Worm (Caenorhabditis elegans) whole organism, L1 larva: ENCODE results near the gene K11H12.9.

ENCODE experiments used
- Y116A8C.19 ChIP-seq: sonication (generic microtip); optimal IDR thresholded peaks from 2 replicates; lab custom pipeline; 2016; ENCODE audit warnings: missing compliant biosample characterization, missing genetic modification characterization, borderline replicate concordance
- alr-1 ChIP-seq: fragments of 200-800 bp; sonication (Bioruptor generic); optimal IDR thresholded peaks from 2 replicates; lab custom pipeline; 2018; ENCODE audit warnings: borderline replicate concordance, mild to moderate bottlenecking, missing genetic modification characterization, missing compliant biosample characterization
- aly-2 ChIP-seq: fragments of 150-350 bp; optimal IDR thresholded peaks from 2 replicates; lab custom pipeline; 2014; ENCODE audit warnings: missing biosample characterization, missing genetic modification characterization
- blmp-1 ChIP-seq: fragments of 150-350 bp; optimal IDR thresholded peaks from 2 replicates; lab custom pipeline; 2014; ENCODE audit warnings: missing biosample characterization, missing genetic modification characterization
- ceh-63 ChIP-seq: fragments of 200-800 bp; sonication (Bioruptor generic); optimal IDR thresholded peaks from 2 replicates; lab custom pipeline; 2018; ENCODE audit warnings: mild to moderate bottlenecking, missing genetic modification characterization, missing compliant biosample characterization
- ceh-8 ChIP-seq: fragments of 200-800 bp; sonication (Bioruptor generic); optimal IDR thresholded peaks from 2 replicates; lab custom pipeline; 2018; ENCODE audit warnings: mild to moderate bottlenecking, missing genetic modification characterization, moderate library complexity, missing compliant biosample characterization
- ceh-82 ChIP-seq, 3 experiments: fragments of 150-350 bp in 1 of 3; sonication (generic microtip) in 2 of 3; optimal IDR thresholded peaks; 2 replicates each; lab custom pipeline; 2014 to 2017; ENCODE audit warnings: missing biosample characterization in 3 of 3, missing genetic modification characterization in 3 of 3
- ces-1 ChIP-seq: fragments of 150-350 bp; optimal IDR thresholded peaks from 2 replicates; lab custom pipeline; 2014; ENCODE audit warnings: missing biosample characterization, missing genetic modification reagents, missing genetic modification characterization
- efl-1 ChIP-seq, 4 experiments: fragments of 150-350 bp; optimal IDR thresholded peaks in 3 of 4; peaks in 1 of 4; 1 replicate in 1 of 4; 2 replicates in 3 of 4; lab custom pipeline; 2014; ENCODE audit warnings: missing biosample characterization in 2 of 4, missing genetic modification characterization in 2 of 4, missing genetic modification reagents in 2 of 4
- elt-3 ChIP-seq, 6 experiments: fragments of 150-350 bp in 1 of 6; sonication (generic microtip); optimal IDR thresholded peaks; 2 replicates each; lab custom pipeline; 2017 to 2018; ENCODE audit warnings: missing biosample characterization in 6 of 6, missing genetic modification characterization in 6 of 6, inconsistent platforms in 1 of 6
- fkh-10 ChIP-seq: sonication (generic microtip); optimal IDR thresholded peaks from 2 replicates; lab custom pipeline; 2017; ENCODE audit warnings: missing biosample characterization, missing genetic modification reagents, missing genetic modification characterization
- fos-1 ChIP-seq: fragments of 150-350 bp; optimal IDR thresholded peaks from 2 replicates; lab custom pipeline; 2014; ENCODE audit warnings: missing biosample characterization, missing genetic modification characterization
- jun-1 ChIP-seq: fragments of 150-350 bp; optimal IDR thresholded peaks from 2 replicates; lab custom pipeline; 2014; ENCODE audit warnings: missing biosample characterization, missing genetic modification reagents, missing genetic modification characterization
- lin-13 ChIP-seq: fragments of 150-350 bp; optimal IDR thresholded peaks from 2 replicates; lab custom pipeline; 2014; ENCODE audit warnings: missing biosample characterization, missing genetic modification reagents, missing genetic modification characterization
- lin-14 ChIP-seq: fragments of 200-800 bp; sonication (Bioruptor generic); optimal IDR thresholded peaks from 2 replicates; lab custom pipeline; 2018; ENCODE audit warnings: mild to moderate bottlenecking, missing genetic modification characterization, moderate library complexity, missing compliant biosample characterization
- lin-15B ChIP-seq: fragments of 150-350 bp; sonication (generic microtip); optimal IDR thresholded peaks from 3 replicates; lab custom pipeline; 2014; ENCODE audit warnings: missing biosample characterization, missing genetic modification characterization
- lin-35 ChIP-seq, 2 experiments: fragments of 150-350 bp; optimal IDR thresholded peaks; 2 replicates each; lab custom pipeline; 2014; ENCODE audit warnings: missing biosample characterization in 2 of 2, missing genetic modification characterization in 2 of 2, missing genetic modification reagents in 2 of 2
- nhr-237 ChIP-seq: fragments of 150-350 bp; optimal IDR thresholded peaks from 2 replicates; lab custom pipeline; 2014; ENCODE audit warnings: missing biosample characterization, missing genetic modification characterization
- nhr-90 ChIP-seq: sonication (generic microtip); optimal IDR thresholded peaks from 2 replicates; lab custom pipeline; 2016; ENCODE audit warnings: mild to moderate bottlenecking, missing genetic modification characterization, missing compliant biosample characterization; ENCODE audit not compliant: poor library complexity
- pag-3 ChIP-seq: sonication (generic microtip); optimal IDR thresholded peaks from 2 replicates; lab custom pipeline; 2017; ENCODE audit warnings: missing genetic modification characterization, mild to moderate bottlenecking, missing compliant biosample characterization, antibody characterized with exemption, borderline replicate concordance; ENCODE audit not compliant: insufficient read depth
- pax-3 ChIP-seq: fragments of 200-800 bp; sonication (Bioruptor generic); optimal IDR thresholded peaks from 2 replicates; lab custom pipeline; 2018; ENCODE audit warnings: mild to moderate bottlenecking, missing genetic modification characterization, moderate library complexity, missing compliant biosample characterization
- rnt-1 ChIP-seq: sonication (generic microtip); optimal IDR thresholded peaks from 2 replicates; lab custom pipeline; 2016; ENCODE audit warnings: mild to moderate bottlenecking, missing genetic modification characterization, moderate library complexity, missing compliant biosample characterization
- snpc-4 ChIP-seq: fragments of 150-350 bp; optimal IDR thresholded peaks from 2 replicates; lab custom pipeline; 2014; ENCODE audit warnings: missing biosample characterization, missing genetic modification characterization
- swsn-7 ChIP-seq: sonication (generic microtip); optimal IDR thresholded peaks from 2 replicates; lab custom pipeline; 2016; ENCODE audit warnings: missing genetic modification characterization, missing compliant biosample characterization
- tbx-2 ChIP-seq: sonication (generic microtip); optimal IDR thresholded peaks from 2 replicates; lab custom pipeline; 2016; ENCODE audit warnings: missing genetic modification characterization, missing compliant biosample characterization
- unc-62 ChIP-seq: fragments of 150-350 bp; optimal IDR thresholded peaks from 2 replicates; lab custom pipeline; 2014; ENCODE audit warnings: missing biosample characterization, missing genetic modification reagents, missing genetic modification characterization
- unc-86 ChIP-seq: sonication (generic microtip); optimal IDR thresholded peaks from 2 replicates; lab custom pipeline; 2016; ENCODE audit warnings: missing genetic modification characterization, missing compliant biosample characterization
- unc-98 ChIP-seq: fragments of 200-800 bp; sonication (Bioruptor generic); IDR thresholded peaks from 2 replicates; pipeline ENCODE4 v1.3.6; 2022; ENCODE audit warnings: missing genetic modification characterization, missing compliant biosample characterization
- zip-4 ChIP-seq: fragments of 200-800 bp; sonication (Bioruptor generic); optimal IDR thresholded peaks from 2 replicates; lab custom pipeline; 2018; ENCODE audit warnings: mild to moderate bottlenecking, missing genetic modification characterization, moderate library complexity, missing compliant biosample characterization

K11H12.9 gene

DNA sequence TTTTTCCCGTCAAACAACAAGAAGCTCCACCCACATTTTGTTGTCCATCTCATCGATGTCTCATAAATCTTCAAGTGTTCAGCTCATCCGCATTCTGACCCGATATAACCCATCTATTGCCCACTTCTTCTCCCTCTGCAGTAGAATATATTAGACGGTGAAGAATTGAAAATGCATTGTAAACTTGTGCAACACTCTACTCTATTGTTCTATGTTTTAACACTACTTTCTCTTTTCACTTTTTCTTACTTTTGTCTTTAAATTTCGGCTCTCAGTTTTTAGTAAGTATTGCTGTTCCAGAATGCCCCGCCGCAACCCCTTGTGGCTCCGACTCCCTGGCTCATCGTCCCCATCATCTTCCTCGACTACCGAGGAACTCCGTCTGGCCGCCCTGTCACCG lies at the start of gene K11H12.9:
Gene K11H12.9 (plus strand): TSS at position 301 of the 400 bp plus-strand sequence.
- no peak for TF ChIP-seq swsn-7 (tag; lab: Kevin White, UChicago)
- TF ChIP-seq snpc-4 (tag; lab: Kevin White, UChicago): no peak
- TF ChIP-seq fkh-10 (GFP tag; lab: Kevin White, UChicago): no peak
- TF ChIP-seq efl-1 (optimal IDR thresholded peaks at IDR 0.05; lab: Kevin White, UChicago): no peak
- TF ChIP-seq efl-1 (GFP tag; optimal IDR thresholded peaks at IDR 0.05 in 1 of 2; lab: Kevin White, UChicago): peak in 1 of 2 experiments; percentile 41
- TF ChIP-seq elt-3 (tag; optimal IDR thresholded peaks at IDR 0.05; lab: Kevin White, UChicago): no peak

ce11 chrIV:601595-601994 lies 47.9 kb upstream of the K11H12.9 start, which contains the start of gene srt-59:
Gene srt-59 (minus strand): TSS chrIV:601695.
- TF ChIP-seq pax-3 (tag; lab: Kevin White, UChicago) (no peak), fos-1 (tag; lab: Kevin White, UChicago) (no peak), alr-1 (tag; lab: Kevin White, UChicago) (no peak), Y116A8C.19 (tag; lab: Kevin White, UChicago) (no peak), zip-4 (GFP tag; lab: Kevin White, UChicago) (no peak), pag-3 (tag; lab: Kevin White, UChicago) (no peak), efl-1 (optimal IDR thresholded peaks at IDR 0.05; lab: Kevin White, UChicago) (no peak), efl-1 (GFP tag; optimal IDR thresholded peaks at IDR 0.05 in 1 of 2; lab: Kevin White, UChicago) (no peak), unc-98 (GFP tag; lab: Robert Waterston, UW) (no peak)

- TF ChIP-seq ceh-82 (tag; optimal IDR thresholded peaks at IDR 0.05; lab: Kevin White, UChicago) (no peak), efl-1 (optimal IDR thresholded peaks at IDR 0.05; lab: Kevin White, UChicago) (no peak), efl-1 (GFP tag; optimal IDR thresholded peaks at IDR 0.05 in 1 of 2; lab: Kevin White, UChicago) (peak in 1 of 2 experiments; percentile 9)
These were observed 45.9 kb upstream of the K11H12.9 start, which contains the start of gene prmt-4 for ce11 chrIV:603543-603942. Gene prmt-4 (minus strand): TSS chrIV:603643.

DNA sequence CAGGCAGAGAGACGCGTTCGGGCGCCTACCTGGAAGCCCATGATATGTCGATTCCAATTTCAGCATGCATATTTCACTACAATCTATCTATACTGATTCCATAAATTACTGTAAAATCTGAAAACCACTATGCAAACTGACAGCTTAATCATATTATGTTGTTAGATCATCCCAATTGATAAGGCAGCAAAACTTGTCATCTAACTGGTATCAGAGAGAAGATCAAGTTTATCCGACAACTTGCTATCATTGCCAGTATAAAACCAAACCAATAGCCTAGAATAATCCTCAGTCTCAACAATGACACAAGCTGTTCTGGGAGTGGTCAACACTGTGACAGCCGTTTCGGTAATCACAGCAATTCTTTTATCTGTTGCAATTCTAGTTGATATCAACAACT lies 45.3 kb upstream of the K11H12.9 start, which contains the start of gene col-102:
Gene col-102 (plus strand): TSS at position 301 of the 400 bp plus-strand sequence.
- TF ChIP-seq tbx-2 (tag; lab: Kevin White, UChicago) (no peak), lin-35 (GFP tag; optimal IDR thresholded peaks at IDR 0.05; lab: Kevin White, UChicago) (no peak), ceh-8 (no peak), lin-13 (no peak), ces-1 (GFP tag; lab: Kevin White, UChicago) (no peak), aly-2 (tag; lab: Kevin White, UChicago) (no peak), ceh-82 (tag; optimal IDR thresholded peaks at IDR 0.05; lab: Kevin White, UChicago) (no peak), unc-62 (GFP tag; lab: Kevin White, UChicago) (no peak), lin-15B (tag; lab: Kevin White, UChicago) (no peak), Y116A8C.19 (tag; lab: Kevin White, UChicago) (no peak), nhr-90 (tag; lab: Kevin White, UChicago) (no peak), jun-1 (no peak)

- TF ChIP-seq lin-14 (GFP tag; lab: Kevin White, UChicago): no peak
- TF ChIP-seq ceh-63 (GFP tag; lab: Kevin White, UChicago): no peak
- no peak for TF ChIP-seq nhr-237 (tag; lab: Kevin White, UChicago)
- TF ChIP-seq lin-35 (GFP tag; optimal IDR thresholded peaks at IDR 0.05; lab: Kevin White, UChicago): no peak
These were observed 44.6 kb upstream of the K11H12.9 start for ce11 chrIV:604817-605216.

DNA sequence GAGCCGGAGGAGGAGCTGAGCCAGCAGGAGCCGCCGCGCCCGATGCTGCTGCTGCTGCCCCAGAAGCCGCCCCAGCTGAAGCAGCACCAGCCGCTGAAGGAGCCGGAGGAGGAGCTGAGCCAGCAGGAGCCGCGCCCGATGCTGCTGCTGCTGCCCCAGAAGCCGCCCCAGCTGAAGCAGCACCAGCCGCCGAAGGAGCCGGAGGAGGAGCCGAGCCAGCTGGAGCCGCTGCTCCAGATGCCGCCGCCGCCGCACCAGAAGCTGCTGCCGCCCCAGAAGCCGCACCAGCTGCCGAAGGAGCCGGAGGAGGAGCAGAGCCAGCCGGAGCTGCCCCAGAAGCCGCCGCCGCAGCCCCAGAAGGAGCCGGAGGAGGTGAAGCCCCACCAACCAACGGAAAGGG lies 44.0 kb upstream of the K11H12.9 start:
- peak; percentile 91 for TF ChIP-seq ceh-8
- TF ChIP-seq blmp-1: no peak

ce11 chrIV:606055-606454 lies 43.4 kb upstream of the K11H12.9 start, which contains the start of gene inx-18:
Gene inx-18 (plus strand): TSS chrIV:606355.
- peak; percentile 25 for TF ChIP-seq rnt-1 (tag; lab: Kevin White, UChicago)
- TF ChIP-seq unc-86: no peak
